Worm (Caenorhabditis elegans): ENCODE measurements around the gene fipr-3.

DNA sequence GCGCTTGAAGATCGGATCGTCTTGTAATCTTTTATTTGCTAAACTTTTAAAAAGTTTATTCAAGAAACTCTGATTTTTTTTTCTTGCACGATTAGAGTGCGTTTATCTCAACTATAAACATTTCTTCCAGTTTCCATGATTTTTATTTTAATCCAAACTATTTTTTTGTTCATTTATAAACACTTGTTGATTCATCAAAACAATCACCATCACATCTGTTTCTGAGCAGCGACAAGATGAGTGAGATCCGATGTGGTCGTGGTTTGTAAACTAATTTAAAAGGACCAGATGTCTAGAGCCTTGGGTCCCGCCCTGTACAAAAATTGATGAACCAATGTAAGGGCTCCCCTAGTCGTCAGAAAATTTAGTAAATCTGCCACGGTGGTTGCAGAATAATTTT, 22.0 kb upstream of the fipr-3 start:
- TF ChIP-seq him-1 (tag; optimal IDR thresholded peaks at IDR 0.05) (no peak), dao-5 (tag; optimal IDR thresholded peaks at IDR 0.05) (no peak)
